Fruit fly (Drosophila melanogaster): Measurements from ENCODE around the gene Ttc26.

dm6 chr3R:15794258-15794727 lies 20.1 kb downstream of the Ttc26 start:
- TF ChIP-seq jim (GFP tag; optimal IDR thresholded peaks at IDR 0.05) (peak; percentile 78), CrebA (GFP tag; optimal IDR thresholded peaks at IDR 0.05; ENCODE audit: borderline replicate concordance) (no peak), Hnf4 (GFP tag; optimal IDR thresholded peaks at IDR 0.05) (no peak), Abd-B (GFP tag; optimal IDR thresholded peaks at IDR 0.05) (no peak), N (GFP tag; optimal IDR thresholded peaks at IDR 0.05) (peak; percentile 88)

All from whole organism, wandering third instar larva.